Worm (Caenorhabditis elegans) whole organism, young adult: ENCODE data around the gene phdh-1.

ENCODE experiments used
- pha-4 ChIP-seq: fragments of 150-350 bp; sonication (generic microtip); optimal IDR thresholded peaks from 2 replicates; lab custom pipeline; 2014; ENCODE audit warnings: missing biosample characterization, missing genetic modification reagents, missing genetic modification characterization
- ztf-25 ChIP-seq: fragments of 200-800 bp; sonication (Bioruptor generic); IDR thresholded peaks from 2 replicates; pipeline ENCODE4 v1.3.6; 2022; ENCODE audit warnings: missing genetic modification reagents, missing genetic modification characterization, missing compliant biosample characterization

ce11 chrII:13632238-13632637 lies 6.0 kb downstream of the phdh-1 start, which contains the start of gene tag-10:
- no peak for TF ChIP-seq ztf-25
- no peak for TF ChIP-seq pha-4 (tag; lab: Kevin White, UChicago)
